Fruit fly (Drosophila melanogaster) whole organism, wandering third instar larva: ENCODE measurements around the gene Ir67c.

ENCODE experiments used
- Hr83 ChIP-seq: fragments of 200-300 bp; sonication (Bioruptor generic); optimal IDR thresholded peaks from 2 replicates; lab custom pipeline; 2016; ENCODE audit warnings: missing biosample characterization, mild to moderate bottlenecking, missing genetic modification characterization, moderate library complexity; ENCODE audit not compliant: poor library complexity, severe bottlenecking
- Mio ChIP-seq: sonication (Bioruptor generic); optimal IDR thresholded peaks from 2 replicates; lab custom pipeline; 2016; ENCODE audit warnings: missing biosample characterization, missing genetic modification characterization
- Rel ChIP-seq, 2 experiments: fragments of 200-800 bp; sonication (Bioruptor generic) in 1 of 2; optimal IDR thresholded peaks; 2 replicates in 1 of 2; 3 replicates in 1 of 2; lab custom pipeline; 2016 to 2019; ENCODE audit warnings: mild to moderate bottlenecking in 2 of 2, missing biosample characterization in 2 of 2, missing genetic modification characterization in 2 of 2, moderate library complexity in 1 of 2
- br ChIP-seq: fragments of 200-800 bp; sonication (Bioruptor generic); optimal IDR thresholded peaks from 2 replicates; lab custom pipeline; 2016; ENCODE audit warnings: missing biosample characterization, missing genetic modification characterization
- brk ChIP-seq: fragments of 200-800 bp; sonication (Bioruptor generic); optimal IDR thresholded peaks from 2 replicates; lab custom pipeline; 2016; ENCODE audit warnings: missing biosample characterization, mild to moderate bottlenecking, missing genetic modification characterization
- jim ChIP-seq: fragments of 175-275, 200-325 bp; sonication (Bioruptor generic); optimal IDR thresholded peaks from 2 replicates; lab custom pipeline; 2016; ENCODE audit warnings: missing biosample characterization, mild to moderate bottlenecking, missing genetic modification characterization
- psq ChIP-seq: fragments of 200-800 bp; sonication (Bioruptor generic); optimal IDR thresholded peaks from 3 replicates; lab custom pipeline; 2017; ENCODE audit warnings: missing biosample characterization, mild to moderate bottlenecking, missing genetic modification characterization, moderate library complexity
- woc ChIP-seq: sonication (Bioruptor generic); optimal IDR thresholded peaks from 2 replicates; lab custom pipeline; 2016; ENCODE audit warnings: missing biosample characterization, mild to moderate bottlenecking, missing genetic modification characterization

DNA sequence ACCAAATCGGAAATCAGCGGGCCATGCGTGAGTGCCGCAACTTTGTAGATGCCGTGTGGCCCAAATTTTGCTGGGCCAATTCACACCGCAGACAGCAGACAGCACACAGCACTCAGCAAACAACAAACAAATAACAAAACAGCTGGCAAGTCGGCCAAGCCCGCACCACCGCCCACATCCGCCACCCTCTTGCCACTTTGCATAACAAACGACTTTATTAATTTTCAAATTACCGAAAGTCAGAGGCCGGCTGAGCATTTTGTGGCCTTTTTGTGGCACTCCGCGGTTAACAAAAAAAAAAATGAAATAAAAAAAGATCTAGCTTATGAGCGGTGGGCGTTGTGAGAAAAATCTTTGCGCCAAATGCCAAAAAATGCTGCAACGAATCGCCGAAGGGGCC, 15.8 kb upstream of the Ir67c start:
- TF ChIP-seq Mio: no peak
- no peak for TF ChIP-seq jim
- no peak for TF ChIP-seq Hr83 (GFP tag; lab: Kevin White, UChicago)
- no peak for TF ChIP-seq brk (GFP tag; lab: Kevin White, UChicago)
- TF ChIP-seq woc (GFP tag; lab: Kevin White, UChicago): no peak
- TF ChIP-seq Rel (GFP tag; optimal IDR thresholded peaks at IDR 0.05; lab: Kevin White, UChicago): no peak
- TF ChIP-seq Rel (tag; optimal IDR thresholded peaks at IDR 0.05; lab: Kevin White, UChicago): no peak
- no peak for TF ChIP-seq br (GFP tag; lab: Kevin White, UChicago)
- TF ChIP-seq psq (GFP tag; lab: Kevin White, UChicago): no peak
